Worm (Caenorhabditis elegans): ENCODE measurements around the gene ZK353.10.

Gene ZK353.10

ce11 chrIII:8417968-8418267 lies 23.7 kb upstream of the ZK353.10 start, which contains the start of gene sor-1:
Gene sor-1 (plus strand): TSS chrIII:8418168.
- TF ChIP-seq fkh-10 (GFP tag; optimal IDR thresholded peaks at IDR 0.05): no peak
- no peak for TF ChIP-seq ztf-11 (tag; optimal IDR thresholded peaks at IDR 0.05)
- TF ChIP-seq elt-3 (tag; optimal IDR thresholded peaks at IDR 0.05): no peak
- no peak for TF ChIP-seq ceh-16 (tag; optimal IDR thresholded peaks at IDR 0.05)
- no peak for TF ChIP-seq daf-12 (tag; optimal IDR thresholded peaks at IDR 0.05)
- peak; percentile 12 for TF ChIP-seq ama-1 (optimal IDR thresholded peaks at IDR 0.05)
- no peak for TF ChIP-seq nhr-28 (tag; optimal IDR thresholded peaks at IDR 0.05)

- TF ChIP-seq unc-39 (tag; optimal IDR thresholded peaks at IDR 0.05) (peak; percentile 30), nhr-12 (tag; optimal IDR thresholded peaks at IDR 0.05) (no peak), pha-4 (tag; optimal IDR thresholded peaks at IDR 0.05) (peak; percentile 86), ztf-11 (tag; optimal IDR thresholded peaks at IDR 0.05) (peak; percentile 24), mdl-1 (tag; optimal IDR thresholded peaks at IDR 0.05) (peak; percentile 74), ceh-16 (tag; optimal IDR thresholded peaks at IDR 0.05) (no peak), elt-1 (tag; optimal IDR thresholded peaks at IDR 0.05) (peak; percentile 53), tbx-2 (tag; optimal IDR thresholded peaks at IDR 0.05) (peak; percentile 76), zag-1 (tag; optimal IDR thresholded peaks at IDR 0.05) (peak; percentile 82), nhr-28 (tag; optimal IDR thresholded peaks at IDR 0.05) (no peak), ztf-4 (tag; optimal IDR thresholded peaks at IDR 0.05) (no peak), ceh-82 (tag; optimal IDR thresholded peaks at IDR 0.05) (peak; percentile 89), nhr-67 (tag; optimal IDR thresholded peaks at IDR 0.05) (no peak), nfya-1 (tag; optimal IDR thresholded peaks at IDR 0.05; ENCODE audit: insufficient read depth) (peak; percentile 100), ZK546.5 (tag; optimal IDR thresholded peaks at IDR 0.05) (peak; percentile 5), unc-62 (GFP tag; optimal IDR thresholded peaks at IDR 0.05) (peak; percentile 94), nhr-11 (tag; optimal IDR thresholded peaks at IDR 0.05) (peak; percentile 67), elt-3 (tag; optimal IDR thresholded peaks at IDR 0.05) (no peak), nhr-23 (tag; optimal IDR thresholded peaks at IDR 0.05) (peak; percentile 89), eor-1 (tag; optimal IDR thresholded peaks at IDR 0.05) (no peak), nhr-25 (tag; optimal IDR thresholded peaks at IDR 0.05) (peak; percentile 91), nhr-77 (tag; optimal IDR thresholded peaks at IDR 0.05) (no peak), fkh-2 (tag; optimal IDR thresholded peaks at IDR 0.05) (peak; percentile 85), nhr-76 (tag; optimal IDR thresholded peaks at IDR 0.05) (no peak), mml-1 (tag; optimal IDR thresholded peaks at IDR 0.05) (no peak), aly-2 (tag; optimal IDR thresholded peaks at IDR 0.05) (no peak), fos-1 (tag; optimal IDR thresholded peaks at IDR 0.05) (no peak), elt-2 (tag; optimal IDR thresholded peaks at IDR 0.05) (peak; percentile 77), sea-2 (GFP tag; optimal IDR thresholded peaks at IDR 0.05) (peak; percentile 35), lin-39 (tag; optimal IDR thresholded peaks at IDR 0.05) (peak; percentile 91), egl-27 (tag; optimal IDR thresholded peaks at IDR 0.05) (no peak), hmg-11 (tag; optimal IDR thresholded peaks at IDR 0.05) (peak; percentile 76), lin-15B (tag; optimal IDR thresholded peaks at IDR 0.05) (peak; percentile 94), nhr-43 (tag; optimal IDR thresholded peaks at IDR 0.05; ENCODE audit: poor library complexity, severe bottlenecking) (peak; percentile 43), pqm-1 (tag; optimal IDR thresholded peaks at IDR 0.05) (peak; percentile 79), ama-1 (optimal IDR thresholded peaks at IDR 0.05) (no peak), ceh-28 (tag; optimal IDR thresholded peaks at IDR 0.05) (peak; percentile 97), nhr-237 (tag; optimal IDR thresholded peaks at IDR 0.05) (no peak), snpc-4 (tag; optimal IDR thresholded peaks at IDR 0.05) (peak; percentile 79), lsy-12 (tag; optimal IDR thresholded peaks at IDR 0.05) (peak; percentile 95), ceh-9 (tag; optimal IDR thresholded peaks at IDR 0.05) (no peak), skn-1 (tag; optimal IDR thresholded peaks at IDR 0.05) (peak; percentile 32), R02D3.7 (tag; optimal IDR thresholded peaks at IDR 0.05) (peak; percentile 86), daf-12 (tag; optimal IDR thresholded peaks at IDR 0.05) (no peak), egl-5 (tag; optimal IDR thresholded peaks at IDR 0.05) (peak; percentile 93), fkh-10 (GFP tag; optimal IDR thresholded peaks at IDR 0.05) (peak; percentile 58), jun-1 (tag; optimal IDR thresholded peaks at IDR 0.05) (peak; percentile 67)
These were observed 23.2 kb upstream of the ZK353.10 start for ce11 chrIII:8417192-8417967.

All from whole organism, L3 larva.